Worm (Caenorhabditis elegans): ENCODE data around the gene R09E10.13.
A peak's percentile ranks its signal among the peaks of the same experiment; 100 is the strongest.

The R09E10.13 gene

DNA sequence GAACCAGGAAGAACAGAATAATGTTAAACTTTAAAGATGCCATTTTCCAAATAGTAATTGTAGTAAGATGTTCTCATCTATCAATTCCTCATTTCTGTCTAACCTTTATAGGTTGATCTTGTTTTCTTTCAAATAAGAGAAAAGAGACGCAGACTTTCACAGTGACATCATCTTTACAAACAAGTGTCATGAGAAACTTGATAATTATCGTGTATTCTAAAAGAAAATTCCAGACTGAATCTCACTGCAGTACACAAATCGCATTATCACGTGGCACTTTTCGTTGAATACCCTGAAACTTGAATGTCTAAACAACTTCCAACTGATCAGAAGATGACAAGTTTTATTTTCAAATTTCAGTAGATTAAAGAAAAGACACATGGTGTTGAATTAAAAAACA lies at the start of gene R09E10.13:
Gene R09E10.13 (minus strand): TSS at position 61 of the 400 bp plus-strand sequence.
- TF ChIP-seq fkh-10 (GFP tag; optimal IDR thresholded peaks at IDR 0.05): no peak
- no peak for TF ChIP-seq dve-1 (tag; optimal IDR thresholded peaks at IDR 0.05)
- no peak for TF ChIP-seq ahr-1 (tag; optimal IDR thresholded peaks at IDR 0.05)
- TF ChIP-seq nhr-11 (tag; optimal IDR thresholded peaks at IDR 0.05): no peak
- no peak for TF ChIP-seq hlh-15 (tag; optimal IDR thresholded peaks at IDR 0.05)
- no peak for TF ChIP-seq ceh-34 (tag; optimal IDR thresholded peaks at IDR 0.05)
- TF ChIP-seq ceh-6 (GFP tag; optimal IDR thresholded peaks at IDR 0.05): no peak
- no peak for TF ChIP-seq ceh-18 (tag; optimal IDR thresholded peaks at IDR 0.05)
- no peak for TF ChIP-seq K09A11.1 (tag; optimal IDR thresholded peaks at IDR 0.05; ENCODE audit: insufficient read depth)
- no peak for TF ChIP-seq ceh-14 (tag; optimal IDR thresholded peaks at IDR 0.05)
- TF ChIP-seq tbx-7 (tag; optimal IDR thresholded peaks at IDR 0.05): no peak
- TF ChIP-seq tbx-2 (tag; optimal IDR thresholded peaks at IDR 0.05): no peak

DNA sequence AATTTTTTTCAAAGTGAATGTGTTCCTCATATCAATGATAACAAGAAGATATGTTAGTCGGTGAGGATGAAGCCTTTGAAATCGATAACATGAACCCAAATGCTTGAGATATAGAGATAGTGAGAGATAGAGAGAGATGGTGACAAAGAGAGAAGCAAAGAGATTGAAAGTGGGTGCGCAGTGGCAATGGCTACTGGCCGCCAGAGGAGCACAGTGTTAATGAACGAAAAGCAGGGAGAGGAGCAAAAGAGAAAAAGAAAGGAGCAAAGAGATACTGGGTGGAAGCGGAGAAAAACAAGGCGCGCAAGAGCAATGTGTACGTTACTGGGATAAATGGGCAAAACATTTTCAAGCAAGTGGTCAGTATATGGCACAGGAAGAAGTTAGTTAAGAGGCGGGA lies 49.7 kb upstream of the R09E10.13 start:
- TF ChIP-seq fax-1 (tag; optimal IDR thresholded peaks at IDR 0.05): peak; percentile 51
- TF ChIP-seq ceh-22 (tag; optimal IDR thresholded peaks at IDR 0.05): no peak
- no peak for TF ChIP-seq che-1 (tag; optimal IDR thresholded peaks at IDR 0.05)
- no peak for TF ChIP-seq ceh-48 (tag; optimal IDR thresholded peaks at IDR 0.05)
- no peak for TF ChIP-seq T23F11.4 (GFP tag; optimal IDR thresholded peaks at IDR 0.05)
- no peak for TF ChIP-seq sdc-2 (tag; optimal IDR thresholded peaks at IDR 0.05)
- TF ChIP-seq ceh-30 (tag; optimal IDR thresholded peaks at IDR 0.05): no peak
- TF ChIP-seq pax-1 (tag; optimal IDR thresholded peaks at IDR 0.05): no peak
- TF ChIP-seq ets-4 (tag; optimal IDR thresholded peaks at IDR 0.05): no peak
- no peak for TF ChIP-seq odd-2 (tag; optimal IDR thresholded peaks at IDR 0.05)
- TF ChIP-seq eyg-1 (tag; optimal IDR thresholded peaks at IDR 0.05): no peak
- TF ChIP-seq hlh-15 (tag; optimal IDR thresholded peaks at IDR 0.05): no peak
- no peak for TF ChIP-seq ama-1 (optimal IDR thresholded peaks at IDR 0.05)
- TF ChIP-seq madf-2 (tag; optimal IDR thresholded peaks at IDR 0.05): no peak
- TF ChIP-seq pha-4 (tag; optimal IDR thresholded peaks at IDR 0.05): no peak
- no peak for TF ChIP-seq zip-5 (tag; optimal IDR thresholded peaks at IDR 0.05)
- TF ChIP-seq ceh-18 (tag; optimal IDR thresholded peaks at IDR 0.05): peak; percentile 69
- peak; percentile 12 for TF ChIP-seq hlh-6 (tag; optimal IDR thresholded peaks at IDR 0.05)
- TF ChIP-seq ceh-6 (GFP tag; optimal IDR thresholded peaks at IDR 0.05): no peak
- no peak for TF ChIP-seq ceh-9 (tag; optimal IDR thresholded peaks at IDR 0.05)
- peak; percentile 40 for TF ChIP-seq unc-42 (tag; optimal IDR thresholded peaks at IDR 0.05)
- TF ChIP-seq rnt-1 (tag; optimal IDR thresholded peaks at IDR 0.05): peak; percentile 23
- no peak for TF ChIP-seq tbx-7 (tag; optimal IDR thresholded peaks at IDR 0.05)
- TF ChIP-seq mec-3 (tag; optimal IDR thresholded peaks at IDR 0.05; ENCODE audit: borderline replicate concordance): no peak
- TF ChIP-seq ceh-34 (tag; optimal IDR thresholded peaks at IDR 0.05): no peak
- no peak for TF ChIP-seq ahr-1 (tag; optimal IDR thresholded peaks at IDR 0.05)
- TF ChIP-seq ztf-16 (tag; optimal IDR thresholded peaks at IDR 0.05): no peak
- TF ChIP-seq unc-86 (tag; optimal IDR thresholded peaks at IDR 0.05): no peak
- no peak for TF ChIP-seq npax-4 (tag; optimal IDR thresholded peaks at IDR 0.05)
- no peak for TF ChIP-seq syd-9 (tag; optimal IDR thresholded peaks at IDR 0.05)
- TF ChIP-seq unc-3 (GFP tag; conservative IDR thresholded peaks at IDR 0.05): no peak
- no peak for TF ChIP-seq unc-3 (tag; optimal IDR thresholded peaks at IDR 0.05)
- TF ChIP-seq hlh-8 (tag; optimal IDR thresholded peaks at IDR 0.05): no peak
- TF ChIP-seq elt-2 (tag; optimal IDR thresholded peaks at IDR 0.05): no peak
- TF ChIP-seq pros-1 (tag; optimal IDR thresholded peaks at IDR 0.05): no peak
- TF ChIP-seq ceh-19 (GFP tag; optimal IDR thresholded peaks at IDR 0.05): no peak
- TF ChIP-seq F13H6.1 (tag; optimal IDR thresholded peaks at IDR 0.05): peak; percentile 43
- TF ChIP-seq fkh-6 (tag; optimal IDR thresholded peaks at IDR 0.05): no peak
- TF ChIP-seq pqm-1 (tag; optimal IDR thresholded peaks at IDR 0.05): no peak
- TF ChIP-seq ceh-31 (tag; optimal IDR thresholded peaks at IDR 0.05): peak; percentile 75
- no peak for TF ChIP-seq fkh-10 (GFP tag; optimal IDR thresholded peaks at IDR 0.05)
- no peak for TF ChIP-seq ceh-24 (tag; optimal IDR thresholded peaks at IDR 0.05)
- TF ChIP-seq pha-2 (tag; optimal IDR thresholded peaks at IDR 0.05): no peak
- TF ChIP-seq hlh-13 (GFP tag; optimal IDR thresholded peaks at IDR 0.05): no peak
- no peak for TF ChIP-seq ttx-3 (tag; optimal IDR thresholded peaks at IDR 0.05)
- no peak for TF ChIP-seq nhr-11 (tag; optimal IDR thresholded peaks at IDR 0.05)
- TF ChIP-seq sox-4 (tag; optimal IDR thresholded peaks at IDR 0.05): no peak
- peak; percentile 40 for TF ChIP-seq unc-55 (GFP tag; optimal IDR thresholded peaks at IDR 0.05)
